ENCODE assay signal across 1 fruit fly cellular context in genomic region chr2L:21623685-21624471, dm6.
TF ChIP-seq lines count a peak whose summit lies in the region.

Gene CG2201, minus strand, starts transcription at chr2L:21624080.

TF ChIP-seq in whole organism, embryonic, 481 proteins besides CTCF, POLR2A, EP300 and RAD21 (continued from another document):
- TF ChIP-seq pita (GFP tag; optimal IDR thresholded peaks at IDR 0.05; lab: Kevin White, UChicago) (no peak), CG31441 (GFP tag; IDR thresholded peaks at IDR 0.05; lab: Robert Waterston, UW) (peak; percentile 30), Chrac-16 (GFP tag; optimal IDR thresholded peaks at IDR 0.05; lab: Kevin White, UChicago) (peak; percentile 15), fu2 (GFP tag; optimal IDR thresholded peaks at IDR 0.05; lab: Kevin White, UChicago) (no peak), Oli (tag; optimal IDR thresholded peaks at IDR 0.05; lab: Kevin White, UChicago) (peak; percentile 59), Drgx (GFP tag; IDR thresholded peaks at IDR 0.05; lab: Robert Waterston, UW) (0 out of 2 replicates have a peak, but pooled peaks have one; percentile 22), dpn (GFP tag; optimal IDR thresholded peaks at IDR 0.05; lab: Kevin White, UChicago) (peak in 1 of 2 experiments; percentile 32), CG15514 (GFP tag; optimal IDR thresholded peaks at IDR 0.05; lab: Kevin White, UChicago) (no peak), CG15073 (GFP tag; optimal IDR thresholded peaks at IDR 0.05; lab: Kevin White, UChicago) (no peak), kni (GFP tag; optimal IDR thresholded peaks at IDR 0.05; lab: Kevin White, UChicago) (no peak), gcm (GFP tag; optimal IDR thresholded peaks at IDR 0.05; lab: Kevin White, UChicago) (peak; percentile 61), stwl (tag; optimal IDR thresholded peaks at IDR 0.05; lab: Kevin White, UChicago) (peak; percentile 48), CG7357 (GFP tag; IDR thresholded peaks at IDR 0.05; lab: Robert Waterston, UW) (peak; percentile 16; the same call in 1 of the 3 replicates), cas (GFP tag; IDR thresholded peaks at IDR 0.05; lab: Robert Waterston, UW) (no peak), Hr3 (GFP tag; optimal IDR thresholded peaks at IDR 0.05; lab: Kevin White, UChicago) (peak; percentile 40), CG17385 (GFP tag; optimal IDR thresholded peaks at IDR 0.05; lab: Kevin White, UChicago) (peak; percentile 37), Tbp (GFP tag; optimal IDR thresholded peaks at IDR 0.05; lab: Kevin White, UChicago) (no peak), Doc2 (GFP tag; IDR thresholded peaks at IDR 0.05; lab: Robert Waterston, UW) (no peak), shn (GFP tag; optimal IDR thresholded peaks at IDR 0.05; lab: Kevin White, UChicago) (no peak), pan (optimal IDR thresholded peaks at IDR 0.05; lab: Kevin White, UChicago) (no peak), pan (GFP tag; optimal IDR thresholded peaks at IDR 0.05 in 1 of 2, IDR thresholded peaks at IDR 0.05 in 1 of 2) (peak in 1 of 2 experiments; percentile 62), CG17359 (tag; optimal IDR thresholded peaks at IDR 0.05; lab: Kevin White, UChicago) (peak; percentile 58), Dad (GFP tag; optimal IDR thresholded peaks at IDR 0.05; lab: Kevin White, UChicago) (no peak), usp (GFP tag; optimal IDR thresholded peaks at IDR 0.05; lab: Kevin White, UChicago) (no peak), slou (GFP tag; optimal IDR thresholded peaks at IDR 0.05; lab: Kevin White, UChicago) (no peak), nerfin-1 (tag; optimal IDR thresholded peaks at IDR 0.05; lab: Kevin White, UChicago) (peak; percentile 37), CG4730 (GFP tag; IDR thresholded peaks at IDR 0.05; lab: Robert Waterston, UW) (no peak), YL-1 (GFP tag; optimal IDR thresholded peaks at IDR 0.05; lab: Kevin White, UChicago) (no peak), bsh (GFP tag; optimal IDR thresholded peaks at IDR 0.05; lab: Kevin White, UChicago) (peak in 1 of 2 experiments; percentile 56), CG12155 (GFP tag; optimal IDR thresholded peaks at IDR 0.05; lab: Kevin White, UChicago) (no peak), jigr1 (GFP tag; IDR thresholded peaks at IDR 0.05; lab: Robert Waterston, UW) (no peak), zen2 (GFP tag; IDR thresholded peaks at IDR 0.05; lab: Robert Waterston, UW; ENCODE audit: partially characterized antibody) (no peak), Gug (GFP tag; IDR thresholded peaks at IDR 0.05; lab: Robert Waterston, UW) (peak; percentile 35; the same call in 2 of the 4 replicates), CG10366 (GFP tag; IDR thresholded peaks at IDR 0.05; lab: Robert Waterston, UW) (peak; percentile 43; the same call in 1 of the 2 replicates), onecut (GFP tag; IDR thresholded peaks at IDR 0.05; lab: Robert Waterston, UW) (0 out of 2 replicates have a peak, but pooled peaks have one; percentile 13), Bdp1 (GFP tag; optimal IDR thresholded peaks at IDR 0.05; lab: Kevin White, UChicago) (no peak), prd (optimal IDR thresholded peaks at IDR 0.05; lab: Kevin White, UChicago) (no peak), prd (GFP tag; IDR thresholded peaks at IDR 0.05; lab: Robert Waterston, UW) (peak; percentile 57; the same call in 2 of the 3 replicates), sens (GFP tag; lab: Kevin White, UChicago) (peak; percentile 74), CG6765 (GFP tag; optimal IDR thresholded peaks at IDR 0.05; lab: Kevin White, UChicago) (peak; percentile 68), lbe (GFP tag; optimal IDR thresholded peaks at IDR 0.05; lab: Kevin White, UChicago) (no peak), wdn (GFP tag; IDR thresholded peaks at IDR 0.05; lab: Robert Waterston, UW) (0 out of 2 replicates have a peak, but pooled peaks have one; percentile 22), CG5180 (GFP tag; optimal IDR thresholded peaks at IDR 0.05; lab: Kevin White, UChicago) (peak; percentile 81), CG32767 (GFP tag; IDR thresholded peaks at IDR 0.05; lab: Robert Waterston, UW) (peak; percentile 59; the same call in 1 of the 2 replicates), cato (GFP tag; optimal IDR thresholded peaks at IDR 0.05; lab: Kevin White, UChicago; ENCODE audit: borderline replicate concordance) (peak; percentile 2), CG17802 (tag; optimal IDR thresholded peaks at IDR 0.05; lab: Kevin White, UChicago) (no peak), pros (GFP tag; optimal IDR thresholded peaks at IDR 0.05; lab: Kevin White, UChicago) (no peak), Jarid2 (GFP tag; optimal IDR thresholded peaks at IDR 0.05; lab: Kevin White, UChicago) (no peak), CG33213 (GFP tag; optimal IDR thresholded peaks at IDR 0.05; lab: Kevin White, UChicago) (peak; percentile 14), CG17328 (GFP tag; IDR thresholded peaks at IDR 0.05; lab: Robert Waterston, UW) (peak; percentile 49), gro (GFP tag; optimal IDR thresholded peaks at IDR 0.05; lab: Kevin White, UChicago) (no peak), CG11093 (GFP tag; IDR thresholded peaks at IDR 0.05; lab: Robert Waterston, UW) (no peak), CG4820 (GFP tag; optimal IDR thresholded peaks at IDR 0.05; lab: Kevin White, UChicago) (no peak), cg (GFP tag; optimal IDR thresholded peaks at IDR 0.05; lab: Kevin White, UChicago) (no peak), dysf (GFP tag; IDR thresholded peaks at IDR 0.05; lab: Robert Waterston, UW) (0 out of 3 replicates have a peak, but pooled peaks have one; percentile 24), CG3065 (GFP tag; optimal IDR thresholded peaks at IDR 0.05; lab: Kevin White, UChicago) (no peak), klu (GFP tag; IDR thresholded peaks at IDR 0.05; lab: Robert Waterston, UW) (no peak), CG6654 (GFP tag; optimal IDR thresholded peaks at IDR 0.05; lab: Kevin White, UChicago) (no peak), CG11696 (GFP tag; IDR thresholded peaks at IDR 0.05; lab: Robert Waterston, UW) (0 out of 2 replicates have a peak, but pooled peaks have one; percentile 31), otp (GFP tag; IDR thresholded peaks at IDR 0.05; lab: Robert Waterston, UW) (peak; percentile 56; the same call in 2 of the 3 replicates), phol (tag; optimal IDR thresholded peaks at IDR 0.05; lab: Kevin White, UChicago) (peak; percentile 33)
